Worm (Caenorhabditis elegans): ENCODE data around the gene rpl-3.

Gene rpl-3

ce11 chrIII:3862918-3863385 is 4.7 kb upstream of the rpl-3 start, which contains the start of gene brc-1 (continued):
- TF ChIP-seq jun-1 (tag; optimal IDR thresholded peaks at IDR 0.05) (peak; percentile 74), sox-4 (tag; optimal IDR thresholded peaks at IDR 0.05) (no peak), sptf-1 (tag; optimal IDR thresholded peaks at IDR 0.05) (no peak), lsy-2 (tag; optimal IDR thresholded peaks at IDR 0.05) (peak; percentile 93 to 96), ets-5 (GFP tag; IDR thresholded peaks at IDR 0.05) (no peak), hlh-4 (tag; optimal IDR thresholded peaks at IDR 0.05) (no peak), C04F5.9 (tag; optimal IDR thresholded peaks at IDR 0.05) (peak; percentile 53), nhr-11 (tag; optimal IDR thresholded peaks at IDR 0.05) (peak; percentile 53), pax-3 (tag; optimal IDR thresholded peaks at IDR 0.05) (peak; percentile 84), lin-39 (tag; optimal IDR thresholded peaks at IDR 0.05) (peak; percentile 33), nhr-12 (tag; optimal IDR thresholded peaks at IDR 0.05) (no peak), nhr-77 (tag; optimal IDR thresholded peaks at IDR 0.05) (peak; percentile 72), aly-2 (tag; optimal IDR thresholded peaks at IDR 0.05) (peak; percentile 35), efl-1 (optimal IDR thresholded peaks at IDR 0.05) (peak; percentile 88 to 96), efl-1 (GFP tag; optimal IDR thresholded peaks at IDR 0.05 in 1 of 2) (peak; percentile 96 to 99), ceh-88 (GFP tag; IDR thresholded peaks at IDR 0.05) (peak; percentile 52; the same call in 1 of the 2 replicates), dsc-1 (tag; optimal IDR thresholded peaks at IDR 0.05) (peak; percentile 82), skn-1 (tag; optimal IDR thresholded peaks at IDR 0.05) (peak; percentile 94), unc-30 (tag; optimal IDR thresholded peaks at IDR 0.05) (no peak), nhr-19 (GFP tag; conservative IDR thresholded peaks at IDR 0.05) (peak; percentile 100), lin-13 (GFP tag; optimal IDR thresholded peaks at IDR 0.05) (peak; percentile 83), nhr-84 (tag; optimal IDR thresholded peaks at IDR 0.05) (no peak), unc-98 (GFP tag; IDR thresholded peaks at IDR 0.05) (peak; percentile 57; the same call in 1 of the 2 replicates), alr-1 (tag; optimal IDR thresholded peaks at IDR 0.05; ENCODE audit: borderline replicate concordance) (no peak), mab-9 (GFP tag; IDR thresholded peaks at IDR 0.05) (peak; percentile 78), nhr-28 (tag; optimal IDR thresholded peaks at IDR 0.05) (no peak), unc-130 (tag; optimal IDR thresholded peaks at IDR 0.05) (peak; percentile 71), aha-1 (tag; optimal IDR thresholded peaks at IDR 0.05) (no peak), mep-1 (tag; optimal IDR thresholded peaks at IDR 0.05) (peak; percentile 78), Y116A8C.19 (tag; optimal IDR thresholded peaks at IDR 0.05; ENCODE audit: borderline replicate concordance) (no peak), ceh-82 (tag; optimal IDR thresholded peaks at IDR 0.05) (peak; percentile 75 to 96 (median 75)), fos-1 (tag; optimal IDR thresholded peaks at IDR 0.05) (peak; percentile 69), vab-15 (tag; optimal IDR thresholded peaks at IDR 0.05) (peak; percentile 15), fkh-10 (GFP tag; optimal IDR thresholded peaks at IDR 0.05) (peak; percentile 87), ztf-4 (tag; optimal IDR thresholded peaks at IDR 0.05) (peak; percentile 62), tlp-1 (tag; optimal IDR thresholded peaks at IDR 0.05) (no peak), hlh-17 (GFP tag; optimal IDR thresholded peaks at IDR 0.05; ENCODE audit: borderline replicate concordance) (no peak), C34B4.2 (tag; optimal IDR thresholded peaks at IDR 0.05) (no peak), tbx-2 (tag; optimal IDR thresholded peaks at IDR 0.05) (peak; percentile 83), zip-4 (GFP tag; optimal IDR thresholded peaks at IDR 0.05) (peak; percentile 59), ceh-8 (GFP tag; optimal IDR thresholded peaks at IDR 0.05) (peak; percentile 85), lin-35 (GFP tag; optimal IDR thresholded peaks at IDR 0.05) (peak; percentile 96 to 97), rnt-1 (tag; optimal IDR thresholded peaks at IDR 0.05) (peak; percentile 88), nhr-47 (tag; optimal IDR thresholded peaks at IDR 0.05) (peak; percentile 91), F16B12.6 (tag; optimal IDR thresholded peaks at IDR 0.05) (peak; percentile 74), irx-1 (tag; optimal IDR thresholded peaks at IDR 0.05) (peak; percentile 80), fkh-4 (tag; optimal IDR thresholded peaks at IDR 0.05; ENCODE audit: borderline replicate concordance) (peak; percentile 2), nhr-237 (tag; optimal IDR thresholded peaks at IDR 0.05) (peak; percentile 74), nhr-71 (tag; optimal IDR thresholded peaks at IDR 0.05) (peak; percentile 94), nhr-20 (tag; optimal IDR thresholded peaks at IDR 0.05) (peak; percentile 87), unc-86 (tag; optimal IDR thresholded peaks at IDR 0.05) (peak; percentile 86), blmp-1 (tag; optimal IDR thresholded peaks at IDR 0.05) (peak; percentile 72), snpc-4 (tag; optimal IDR thresholded peaks at IDR 0.05) (peak; percentile 66), pqm-1 (tag; optimal IDR thresholded peaks at IDR 0.05) (no peak)

Measured in whole organism, L1 larva.